Worm (Caenorhabditis elegans) whole organism, young adult: Measurements from ENCODE around the gene vnut-1.

ENCODE experiments used
- F23B12.7 ChIP-seq: sonication (generic microtip); optimal IDR thresholded peaks from 2 replicates; lab custom pipeline; 2017; ENCODE audit warnings: missing genetic modification characterization, mild to moderate bottlenecking, missing compliant biosample characterization, antibody characterized with exemption, moderate library complexity; ENCODE audit not compliant: insufficient read depth
- F33H1.4 ChIP-seq: fragments of 200-800 bp; sonication (Bioruptor generic); IDR thresholded peaks from 2 replicates; pipeline ENCODE4 v1.3.6; 2022; ENCODE audit warnings: missing genetic modification reagents, missing genetic modification characterization, missing compliant biosample characterization
- F39B2.1 ChIP-seq: fragments of 200-800 bp; sonication (Bioruptor generic); IDR thresholded peaks from 2 replicates; pipeline ENCODE4 v1.3.6; 2022; ENCODE audit warnings: missing genetic modification reagents, missing genetic modification characterization, missing compliant biosample characterization
- F52B5.7 ChIP-seq: sonication (generic microtip); optimal IDR thresholded peaks from 2 replicates; lab custom pipeline; 2016; ENCODE audit warnings: mild to moderate bottlenecking, missing genetic modification characterization, missing compliant biosample characterization
- F57A8.1 ChIP-seq: fragments of 200-800 bp; sonication (Bioruptor generic); optimal IDR thresholded peaks from 2 replicates; lab custom pipeline; 2018; ENCODE audit warnings: mild to moderate bottlenecking, missing genetic modification characterization, moderate library complexity, missing compliant biosample characterization
- T26A5.8 ChIP-seq: sonication (generic microtip); optimal IDR thresholded peaks from 2 replicates; lab custom pipeline; 2016; ENCODE audit warnings: missing genetic modification characterization, missing compliant biosample characterization
- Y53G8AR.9 ChIP-seq: fragments of 200-800 bp; sonication (Bioruptor generic); conservative IDR thresholded peaks from 2 replicates; pipeline ENCODE4 v1.3.6; 2022; ENCODE audit warnings: missing genetic modification reagents, missing genetic modification characterization, missing compliant biosample characterization
- Y79H2A.3 ChIP-seq: fragments of 200-800 bp; sonication (Bioruptor generic); conservative IDR thresholded peaks from 2 replicates; pipeline ENCODE4 v1.3.6; 2022; ENCODE audit warnings: missing genetic modification reagents, missing genetic modification characterization, missing compliant biosample characterization
- Y95B8A.8 ChIP-seq: fragments of 200-800 bp; sonication (Bioruptor generic); IDR thresholded peaks from 2 replicates; pipeline ENCODE4 v1.3.6; 2022; ENCODE audit warnings: missing genetic modification reagents, missing genetic modification characterization, missing compliant biosample characterization
- akir-1 ChIP-seq: fragments of 200-800 bp; sonication (Bioruptor generic); optimal IDR thresholded peaks from 2 replicates; lab custom pipeline; 2018; ENCODE audit warnings: mild to moderate bottlenecking, missing genetic modification characterization, moderate library complexity, missing compliant biosample characterization
- aptf-3 ChIP-seq: fragments of 200-800 bp; sonication (Bioruptor generic); IDR thresholded peaks from 2 replicates; pipeline ENCODE4 v1.3.6; 2022; ENCODE audit warnings: missing genetic modification characterization, missing compliant biosample characterization
- atf-7 ChIP-seq: sonication (generic microtip); optimal IDR thresholded peaks from 2 replicates; lab custom pipeline; 2017; ENCODE audit warnings: mild to moderate bottlenecking, missing genetic modification characterization, missing compliant biosample characterization
- attf-6 ChIP-seq: fragments of 200-800 bp; sonication (Bioruptor generic); IDR thresholded peaks from 2 replicates; pipeline ENCODE4 v1.3.6; 2022; ENCODE audit warnings: missing genetic modification reagents, missing genetic modification characterization, missing compliant biosample characterization
- bed-2 ChIP-seq: fragments of 200-800 bp; sonication (Bioruptor generic); IDR thresholded peaks from 2 replicates; pipeline ENCODE4 v1.3.6; 2022; ENCODE audit warnings: missing genetic modification reagents, missing genetic modification characterization, missing compliant biosample characterization
- ccch-3 ChIP-seq: fragments of 200-800 bp; sonication (Bioruptor generic); optimal IDR thresholded peaks from 2 replicates; lab custom pipeline; 2018; ENCODE audit warnings: mild to moderate bottlenecking, missing genetic modification characterization, missing compliant biosample characterization
- cebp-1 ChIP-seq, 2 experiments: fragments of 200-800 bp in 1 of 2; sonication (Bioruptor generic) in 1 of 2; sonication (generic microtip) in 1 of 2; IDR thresholded peaks in 1 of 2; optimal IDR thresholded peaks in 1 of 2; 2 replicates each; pipeline versions ENCODE4 v1.3.6 to Lab custom; 2017 to 2022; ENCODE audit warnings: missing compliant biosample characterization in 2 of 2, missing genetic modification characterization in 2 of 2, mild to moderate bottlenecking in 1 of 2, missing genetic modification reagents in 1 of 2, moderate library complexity in 1 of 2
- ceh-100 ChIP-seq: fragments of 200-800 bp; sonication (Bioruptor generic); IDR thresholded peaks from 2 replicates; pipeline ENCODE4 v1.3.6; 2022; ENCODE audit warnings: missing genetic modification reagents, missing genetic modification characterization, missing compliant biosample characterization
- egl-18 ChIP-seq: fragments of 200-800 bp; sonication (Bioruptor generic); IDR thresholded peaks from 2 replicates; pipeline ENCODE4 v1.3.6; 2022; ENCODE audit warnings: missing genetic modification reagents, missing genetic modification characterization, missing compliant biosample characterization
- egl-44 ChIP-seq: fragments of 200-800 bp; sonication (Bioruptor generic); IDR thresholded peaks from 2 replicates; pipeline ENCODE4 v1.3.6; 2022; ENCODE audit warnings: missing genetic modification reagents, missing genetic modification characterization, missing compliant biosample characterization
- ets-4 ChIP-seq: fragments of 200-800 bp; sonication (Bioruptor generic); optimal IDR thresholded peaks from 2 replicates; lab custom pipeline; 2018; ENCODE audit warnings: mild to moderate bottlenecking, missing genetic modification characterization, missing compliant biosample characterization
- hrde-1 ChIP-seq: sonication (generic microtip); optimal IDR thresholded peaks from 2 replicates; lab custom pipeline; 2016; ENCODE audit warnings: missing genetic modification characterization, mild to moderate bottlenecking, missing compliant biosample characterization, moderate library complexity, missing genotype, missing genetic modification reagents, borderline replicate concordance
- hsf-1 ChIP-seq: fragments of 200-800 bp; sonication (Bioruptor generic); IDR thresholded peaks from 2 replicates; pipeline ENCODE4 v1.3.6; 2022; ENCODE audit warnings: missing genetic modification reagents, missing genetic modification characterization, missing compliant biosample characterization
- let-607 ChIP-seq, 2 experiments: fragments of 200-800 bp in 1 of 2; sonication (Bioruptor generic) in 1 of 2; sonication (generic microtip) in 1 of 2; optimal IDR thresholded peaks; 2 replicates each; lab custom pipeline; 2016 to 2018; ENCODE audit warnings: mild to moderate bottlenecking in 2 of 2, missing compliant biosample characterization in 2 of 2, missing genetic modification characterization in 2 of 2, moderate library complexity in 2 of 2, missing genotype in 1 of 2
- lin-54 ChIP-seq: fragments of 200-800 bp; sonication (Bioruptor generic); optimal IDR thresholded peaks from 2 replicates; lab custom pipeline; 2018; ENCODE audit warnings: mild to moderate bottlenecking, missing genetic modification characterization, missing compliant biosample characterization
- lsy-27 ChIP-seq: sonication (generic microtip); optimal IDR thresholded peaks from 2 replicates; lab custom pipeline; 2017; ENCODE audit warnings: missing genetic modification characterization, mild to moderate bottlenecking, missing compliant biosample characterization, antibody characterized with exemption, missing genotype, borderline replicate concordance; ENCODE audit not compliant: insufficient read depth
- madf-3 ChIP-seq: fragments of 200-800 bp; sonication (Bioruptor generic); IDR thresholded peaks from 2 replicates; pipeline ENCODE4 v1.3.6; 2022; ENCODE audit warnings: missing genetic modification reagents, missing genetic modification characterization, missing compliant biosample characterization
- madf-6 ChIP-seq: fragments of 200-800 bp; sonication (Bioruptor generic); IDR thresholded peaks from 2 replicates; pipeline ENCODE4 v1.3.6; 2022; ENCODE audit warnings: missing genetic modification reagents, missing genetic modification characterization, missing compliant biosample characterization
- nfya-1 ChIP-seq: sonication (generic microtip); optimal IDR thresholded peaks from 2 replicates; lab custom pipeline; 2017; ENCODE audit warnings: antibody characterized with exemption, missing compliant biosample characterization, missing genetic modification characterization, borderline replicate concordance; ENCODE audit not compliant: insufficient read depth
- nhr-80 ChIP-seq: sonication (generic microtip); optimal IDR thresholded peaks from 2 replicates; lab custom pipeline; 2016; ENCODE audit warnings: missing genetic modification characterization, missing compliant biosample characterization
- nhr-90 ChIP-seq: sonication (generic microtip); optimal IDR thresholded peaks from 2 replicates; lab custom pipeline; 2016; ENCODE audit warnings: missing genotype, mild to moderate bottlenecking, missing genetic modification characterization, missing compliant biosample characterization
- pha-4 ChIP-seq: fragments of 150-350 bp; sonication (generic microtip); optimal IDR thresholded peaks from 2 replicates; lab custom pipeline; 2014; ENCODE audit warnings: missing biosample characterization, missing genetic modification reagents, missing genetic modification characterization
- rcor-1 ChIP-seq: fragments of 200-800 bp; sonication (Bioruptor generic); IDR thresholded peaks from 2 replicates; pipeline ENCODE4 v1.3.6; 2022; ENCODE audit warnings: missing genetic modification reagents, missing genetic modification characterization, missing compliant biosample characterization
- rpc-1 ChIP-seq, 2 experiments: fragments of 150-350 bp in 1 of 2; sonication (generic microtip) in 1 of 2; optimal IDR thresholded peaks; 2 replicates each; lab custom pipeline; 2014 to 2018; ENCODE audit warnings: missing biosample characterization in 1 of 2, missing genetic modification characterization in 1 of 2, missing genetic modification reagents in 1 of 2, missing genotype in 1 of 2
- snpc-3.4 ChIP-seq: sonication (generic microtip); optimal IDR thresholded peaks from 2 replicates; lab custom pipeline; 2017; ENCODE audit warnings: missing genetic modification characterization, mild to moderate bottlenecking, missing compliant biosample characterization, antibody characterized with exemption, moderate library complexity, missing genotype, missing genetic modification reagents
- tbp1 ChIP-seq: fragments of 200-800 bp; sonication (Bioruptor generic); optimal IDR thresholded peaks from 2 replicates; lab custom pipeline; 2018; ENCODE audit warnings: mild to moderate bottlenecking, missing genetic modification characterization, missing compliant biosample characterization
- tbx-9 ChIP-seq: sonication (generic microtip); optimal IDR thresholded peaks from 2 replicates; lab custom pipeline; 2016; ENCODE audit warnings: borderline replicate concordance, missing genetic modification characterization, inconsistent platforms, missing compliant biosample characterization
- ztf-18 ChIP-seq: sonication (generic microtip); optimal IDR thresholded peaks from 2 replicates; lab custom pipeline; 2016; ENCODE audit warnings: missing genotype, mild to moderate bottlenecking, missing genetic modification characterization, missing compliant biosample characterization
- ztf-22 ChIP-seq: fragments of 200-800 bp; sonication (Bioruptor generic); optimal IDR thresholded peaks from 2 replicates; lab custom pipeline; 2018; ENCODE audit warnings: mild to moderate bottlenecking, missing genetic modification characterization, moderate library complexity, missing compliant biosample characterization
- ztf-26 ChIP-seq: sonication (generic microtip); optimal IDR thresholded peaks from 2 replicates; lab custom pipeline; 2017; ENCODE audit warnings: missing genetic modification characterization, missing compliant biosample characterization
- ztf-3 ChIP-seq: fragments of 200-800 bp; sonication (Bioruptor generic); optimal IDR thresholded peaks from 2 replicates; lab custom pipeline; 2018; ENCODE audit warnings: mild to moderate bottlenecking, missing genetic modification characterization, missing compliant biosample characterization
- ztf-6 ChIP-seq: fragments of 200-800 bp; sonication (Bioruptor generic); IDR thresholded peaks from 2 replicates; pipeline ENCODE4 v1.3.6; 2022; ENCODE audit warnings: missing genetic modification reagents, missing genetic modification characterization, missing compliant biosample characterization

The vnut-1 gene

ce11 chrII:14496809-14497208 is 7.2 kb downstream of the vnut-1 start (continued):
- TF ChIP-seq ztf-18 (peak; percentile 87), madf-3 (GFP tag; lab: Robert Waterston, UW) (0 out of 2 replicates have a peak, but pooled peaks have one; percentile 11), Y79H2A.3 (GFP tag; lab: Robert Waterston, UW) (no peak; the same call in 1 of the 2 replicates), nhr-90 (peak; percentile 97), snpc-3.4 (tag; lab: Kevin White, UChicago) (peak; percentile 85), rpc-1 (optimal IDR thresholded peaks at IDR 0.05; lab: Kevin White, UChicago) (peak; percentile 93), rpc-1 (tag; optimal IDR thresholded peaks at IDR 0.05; lab: Kevin White, UChicago) (peak; percentile 98), Y95B8A.8 (GFP tag; lab: Robert Waterston, UW) (peak; percentile 77; the same call in 1 of the 2 replicates), nfya-1 (no peak), egl-18 (GFP tag; lab: Robert Waterston, UW) (no peak), F33H1.4 (GFP tag; lab: Robert Waterston, UW) (peak; percentile 54)

DNA sequence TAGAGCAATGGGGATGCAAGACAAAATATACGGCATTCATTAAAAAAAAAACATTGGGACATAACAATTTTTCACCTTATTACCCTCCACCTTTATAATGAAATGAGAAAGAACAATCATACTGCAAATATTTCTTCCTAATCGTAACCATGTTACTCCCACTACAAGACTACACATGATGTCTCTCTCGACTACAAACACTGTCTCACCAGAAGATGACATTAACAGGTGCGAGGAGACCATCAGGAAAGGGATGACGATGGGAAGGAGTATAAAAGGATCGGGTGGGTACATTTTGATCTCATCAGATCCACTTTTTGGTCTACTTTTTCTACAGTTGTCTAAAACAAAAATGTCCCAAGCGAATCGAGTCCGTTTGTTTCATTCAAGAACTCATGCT is 8.2 kb downstream of the vnut-1 start, which contains the start of gene dhs-8:
Gene dhs-8, plus strand, starts transcription at position 179 of the 400 bp plus-strand sequence.
- TF ChIP-seq aptf-3 (GFP tag; lab: Robert Waterston, UW) (no peak), F52B5.7 (tag; lab: Kevin White, UChicago) (no peak)

ce11 chrII:14500122-14500521 is 10.5 kb downstream of the vnut-1 start, which contains the start of gene K10H10.4:
K10H10.4 (plus strand) TSS chrII:14500422.
- no peak for TF ChIP-seq tbx-9
- TF ChIP-seq ccch-3, result no peak
- TF ChIP-seq egl-18 (GFP tag; lab: Robert Waterston, UW), result no peak
- no peak for TF ChIP-seq nhr-80 (tag; lab: Kevin White, UChicago)
- no peak for TF ChIP-seq hsf-1 (GFP tag; lab: Robert Waterston, UW)
- TF ChIP-seq ztf-26 (tag; lab: Kevin White, UChicago), result no peak
- no peak for TF ChIP-seq hrde-1 (tag; lab: Kevin White, UChicago)
- TF ChIP-seq tbp1, result no peak
- no peak for TF ChIP-seq lin-54
- no peak for TF ChIP-seq lsy-27 (tag; lab: Kevin White, UChicago)
- no peak for TF ChIP-seq madf-6 (GFP tag; lab: Robert Waterston, UW)
- no peak for TF ChIP-seq F33H1.4 (GFP tag; lab: Robert Waterston, UW)
- no peak for TF ChIP-seq T26A5.8 (tag; lab: Kevin White, UChicago)
- no peak for TF ChIP-seq bed-2
- no peak for TF ChIP-seq egl-44 (GFP tag; lab: Robert Waterston, UW)
- TF ChIP-seq F57A8.1 (GFP tag; lab: Kevin White, UChicago), result no peak

DNA sequence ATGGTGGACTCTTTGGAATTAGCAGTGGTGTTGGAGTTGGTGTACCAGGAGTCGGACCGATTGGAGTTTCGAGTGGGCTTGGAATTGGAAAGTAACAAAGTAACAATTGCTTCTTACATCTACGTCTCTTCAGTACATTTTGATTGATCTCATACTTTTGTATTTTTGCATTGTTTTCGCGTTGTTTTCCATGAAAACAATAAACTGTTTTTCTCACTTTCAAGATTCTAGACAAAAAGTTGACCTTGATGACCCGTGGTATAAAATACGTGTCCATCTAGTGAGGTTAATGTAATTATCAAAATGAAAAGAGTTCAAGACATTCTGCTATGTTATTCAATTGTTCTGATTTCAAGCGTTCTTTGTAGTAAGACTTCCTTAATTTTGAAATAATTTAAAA is 11.8 kb downstream of the vnut-1 start, which contains the start of gene K10H10.5:
Gene K10H10.5, plus strand, starts transcription at position 301 of the 400 bp plus-strand sequence.
- TF ChIP-seq let-607 (tag; optimal IDR thresholded peaks at IDR 0.05; lab: Kevin White, UChicago) (no peak), atf-7 (tag; lab: Kevin White, UChicago) (no peak), ztf-22 (GFP tag; lab: Kevin White, UChicago) (no peak), ets-4 (no peak), akir-1 (GFP tag; lab: Kevin White, UChicago) (no peak), F33H1.4 (GFP tag; lab: Robert Waterston, UW) (no peak), pha-4 (tag; lab: Kevin White, UChicago) (no peak), F39B2.1 (GFP tag; lab: Robert Waterston, UW) (no peak), ceh-100 (no peak), F23B12.7 (tag; lab: Kevin White, UChicago) (no peak), cebp-1 (GFP tag; IDR thresholded peaks at IDR 0.05; lab: Robert Waterston, UW) (no peak), cebp-1 (tag; optimal IDR thresholded peaks at IDR 0.05; lab: Kevin White, UChicago) (no peak), tbx-9 (no peak), Y53G8AR.9 (GFP tag; lab: Robert Waterston, UW) (no peak), snpc-3.4 (tag; lab: Kevin White, UChicago) (no peak), ztf-3 (no peak), hsf-1 (GFP tag; lab: Robert Waterston, UW) (no peak), tbp1 (no peak), attf-6 (GFP tag; lab: Robert Waterston, UW) (no peak), rcor-1 (GFP tag; lab: Robert Waterston, UW) (no peak), ztf-6 (no peak)
